Fruit fly (Drosophila melanogaster) whole organism, embryonic: ENCODE data around the gene Stat92E.

Experiments
- CG10543 ChIP-seq: fragments of 200-800 bp; sonication (Bioruptor generic); optimal IDR thresholded peaks from 3 replicates; lab custom pipeline; 2017; ENCODE audit warnings: missing biosample characterization, mild to moderate bottlenecking, missing genetic modification characterization, moderate library complexity
- CG10565 ChIP-seq: fragments of 200-800 bp; sonication (Bioruptor generic); optimal IDR thresholded peaks from 3 replicates; lab custom pipeline; 2016; ENCODE audit warnings: missing biosample characterization, mild to moderate bottlenecking, missing genetic modification characterization
- CG12155 ChIP-seq: fragments of 200-800 bp; sonication (Bioruptor generic); optimal IDR thresholded peaks from 3 replicates; lab custom pipeline; 2016; ENCODE audit warnings: missing biosample characterization, missing genetic modification characterization
- CG1529 ChIP-seq: fragments of 200-800 bp; sonication (Bioruptor generic); optimal IDR thresholded peaks from 3 replicates; lab custom pipeline; 2018; ENCODE audit warnings: missing biosample characterization, missing genetic modification characterization
- CG1603 ChIP-seq: fragments of 200-800 bp; sonication (Bioruptor generic); optimal IDR thresholded peaks from 2 replicates; lab custom pipeline; 2019; ENCODE audit warnings: missing biosample characterization, mild to moderate bottlenecking, missing genetic modification characterization, moderate library complexity
- CG1647 ChIP-seq: fragments of 200-800 bp; sonication (Bioruptor generic); optimal IDR thresholded peaks from 3 replicates; lab custom pipeline; 2016; ENCODE audit warnings: missing biosample characterization, missing genetic modification characterization
- CG16863 ChIP-seq: fragments of 200-800 bp; sonication (Bioruptor generic); optimal IDR thresholded peaks from 3 replicates; lab custom pipeline; 2016; ENCODE audit warnings: missing biosample characterization, missing genetic modification characterization
- CG17802 ChIP-seq: fragments of 200-800 bp; sonication (Bioruptor generic); optimal IDR thresholded peaks from 2 replicates; lab custom pipeline; 2018; ENCODE audit warnings: missing biosample characterization, mild to moderate bottlenecking, missing genetic modification characterization, moderate library complexity
- CG17912 ChIP-seq: fragments of 200-800 bp; sonication (Bioruptor generic); optimal IDR thresholded peaks from 2 replicates; lab custom pipeline; 2018; ENCODE audit warnings: missing biosample characterization, mild to moderate bottlenecking, missing genetic modification characterization
- CG2116 ChIP-seq: fragments of 200-800 bp; sonication (Bioruptor generic); optimal IDR thresholded peaks from 3 replicates; lab custom pipeline; 2018; ENCODE audit warnings: missing biosample characterization, mild to moderate bottlenecking, missing genetic modification characterization
- CG2678 ChIP-seq: fragments of 200-800 bp; sonication (Bioruptor generic); optimal IDR thresholded peaks from 3 replicates; lab custom pipeline; 2019; ENCODE audit warnings: missing biosample characterization, mild to moderate bottlenecking, missing genetic modification characterization, moderate library complexity
- CG31388 ChIP-seq: fragments of 200-800 bp; sonication (Bioruptor generic); optimal IDR thresholded peaks from 2 replicates; lab custom pipeline; 2016; ENCODE audit warnings: missing biosample characterization, missing genetic modification characterization
- CG5245 ChIP-seq: fragments of 200-800 bp; sonication (Bioruptor generic); optimal IDR thresholded peaks from 3 replicates; lab custom pipeline; 2016; ENCODE audit warnings: missing biosample characterization, missing genetic modification characterization
- CG5953 ChIP-seq: fragments of 200-800 bp; sonication (Bioruptor generic); IDR thresholded peaks from 2 replicates; pipeline ENCODE4 v1.3.6; 2022; ENCODE audit warnings: missing biosample characterization, missing genetic modification characterization
- CG6765 ChIP-seq: fragments of 200-800 bp; sonication (Bioruptor generic); optimal IDR thresholded peaks from 3 replicates; lab custom pipeline; 2017; ENCODE audit warnings: missing biosample characterization, mild to moderate bottlenecking, missing genetic modification characterization
- CG6791 ChIP-seq: fragments of 200-800 bp; sonication (Bioruptor generic); IDR thresholded peaks from 3 replicates; pipeline ENCODE4 v1.3.6; 2022; ENCODE audit warnings: missing biosample characterization, missing genetic modification characterization; ENCODE audit not compliant: partially characterized antibody
- CG7372 ChIP-seq: fragments of 200-800 bp; sonication (Bioruptor generic); IDR thresholded peaks from 2 replicates; pipeline ENCODE4 v1.3.6; 2022; ENCODE audit warnings: missing biosample characterization, missing genetic modification characterization
- CG7963 ChIP-seq: fragments of 200-800 bp; sonication (Bioruptor generic); IDR thresholded peaks from 3 replicates; pipeline ENCODE4 v1.3.6; 2022; ENCODE audit warnings: missing biosample characterization, missing genetic modification characterization; ENCODE audit not compliant: partially characterized antibody
- CG7987 ChIP-seq: fragments of 200-800 bp; sonication (Bioruptor generic); optimal IDR thresholded peaks from 2 replicates; lab custom pipeline; 2018; ENCODE audit warnings: missing biosample characterization, mild to moderate bottlenecking, missing genetic modification characterization, moderate library complexity
- CG9932 ChIP-seq: fragments of 200-800 bp; sonication (Bioruptor generic); IDR thresholded peaks from 2 replicates; pipeline ENCODE4 v1.3.6; 2022; ENCODE audit warnings: missing biosample characterization, missing genetic modification characterization
- CoRest ChIP-seq: fragments of 200-800 bp; sonication (Bioruptor generic); optimal IDR thresholded peaks from 3 replicates; lab custom pipeline; 2018; ENCODE audit warnings: missing biosample characterization, mild to moderate bottlenecking, missing genetic modification characterization, moderate library complexity
- Dbx ChIP-seq: fragments of 200-800 bp; sonication (Bioruptor generic); IDR thresholded peaks from 3 replicates; pipeline ENCODE4 v1.3.6; 2022; ENCODE audit warnings: missing biosample characterization, missing genetic modification characterization
- Doc3 ChIP-seq: fragments of 200-800 bp; sonication (Bioruptor generic); IDR thresholded peaks from 3 replicates; pipeline ENCODE4 v1.3.6; 2022; ENCODE audit warnings: missing biosample characterization, missing genetic modification characterization; ENCODE audit not compliant: partially characterized antibody
- Elba2 ChIP-seq: fragments of 200-800 bp; sonication (Bioruptor generic); optimal IDR thresholded peaks from 3 replicates; lab custom pipeline; 2016; ENCODE audit warnings: missing biosample characterization, missing genetic modification characterization
- Gug ChIP-seq: fragments of 200-800 bp; sonication (Bioruptor generic); IDR thresholded peaks from 4 replicates; pipeline ENCODE4 v1.3.6; 2022; ENCODE audit warnings: missing biosample characterization, missing genetic modification characterization
- Hmr ChIP-seq: fragments of 200-800 bp; sonication (Bioruptor generic); optimal IDR thresholded peaks from 3 replicates; lab custom pipeline; 2017; ENCODE audit warnings: mild to moderate bottlenecking, missing biosample characterization, missing genetic modification reagents, missing genetic modification characterization
- Hmx ChIP-seq: fragments of 200-800 bp; sonication (Bioruptor generic); optimal IDR thresholded peaks from 2 replicates; lab custom pipeline; 2016; ENCODE audit warnings: missing biosample characterization, missing genetic modification characterization
- Hsf ChIP-seq: fragments of 200-800 bp; sonication (Bioruptor generic); optimal IDR thresholded peaks from 3 replicates; lab custom pipeline; 2016; ENCODE audit warnings: missing biosample characterization, missing genetic modification characterization
- Kr ChIP-seq: fragments of 200-800 bp; sonication (Bioruptor generic); optimal IDR thresholded peaks from 2 replicates; lab custom pipeline; 2017; ENCODE audit warnings: missing biosample characterization, mild to moderate bottlenecking, missing genetic modification characterization
- Mad ChIP-seq: fragments of 200-800 bp; sonication (Bioruptor generic); optimal IDR thresholded peaks from 2 replicates; lab custom pipeline; 2016; ENCODE audit warnings: missing biosample characterization, missing genetic modification characterization
- Oaz ChIP-seq: fragments of 200-800 bp; sonication (Bioruptor generic); IDR thresholded peaks from 2 replicates; pipeline ENCODE4 v1.3.6; 2022; ENCODE audit warnings: missing biosample characterization, missing genetic modification characterization
- Side ChIP-seq: fragments of 200-800 bp; sonication (Bioruptor generic); optimal IDR thresholded peaks from 2 replicates; lab custom pipeline; 2016; ENCODE audit warnings: missing biosample characterization, missing genetic modification characterization
- Six4 ChIP-seq: fragments of 200-800 bp; sonication (Bioruptor generic); optimal IDR thresholded peaks from 2 replicates; lab custom pipeline; 2016; ENCODE audit warnings: missing biosample characterization, missing genetic modification characterization
- Spps ChIP-seq: fragments of 200-800 bp; sonication (Bioruptor generic); optimal IDR thresholded peaks from 2 replicates; lab custom pipeline; 2018; ENCODE audit warnings: missing biosample characterization, mild to moderate bottlenecking, missing genetic modification characterization
- Trl ChIP-seq, 3 experiments: fragments of >200 bp in 2 of 3; fragments of 200-800 bp in 1 of 3; sonication (Bioruptor generic) in 1 of 3; optimal IDR thresholded peaks; 2 replicates in 1 of 3; 3 replicates in 2 of 3; lab custom pipeline; 2016 to 2017; ENCODE audit warnings: missing biosample characterization in 1 of 3, missing genetic modification characterization in 1 of 3
- ab ChIP-seq: fragments of 200-800 bp; sonication (Bioruptor generic); optimal IDR thresholded peaks from 2 replicates; lab custom pipeline; 2016; ENCODE audit warnings: missing biosample characterization, missing genetic modification characterization
- bsh ChIP-seq, 2 experiments: fragments of 200-800 bp; sonication (Bioruptor generic); optimal IDR thresholded peaks; 2 replicates each; lab custom pipeline; 2017 to 2018; ENCODE audit warnings: mild to moderate bottlenecking in 2 of 2, missing biosample characterization in 2 of 2, missing genetic modification characterization in 2 of 2, moderate library complexity in 1 of 2
- caup ChIP-seq: fragments of 200-800 bp; sonication (Bioruptor generic); optimal IDR thresholded peaks from 3 replicates; lab custom pipeline; 2017; ENCODE audit warnings: missing biosample characterization, mild to moderate bottlenecking, missing genetic modification characterization, moderate library complexity; ENCODE audit not compliant: severe bottlenecking
- fd64A ChIP-seq: fragments of 200-800 bp; sonication (Bioruptor generic); optimal IDR thresholded peaks from 3 replicates; lab custom pipeline; 2018; ENCODE audit warnings: missing biosample characterization, mild to moderate bottlenecking, missing genetic modification characterization
- h ChIP-seq: fragments of >200 bp; optimal IDR thresholded peaks from 2 replicates; lab custom pipeline; 2017
- ham ChIP-seq: fragments of 200-800 bp; sonication (Bioruptor generic); IDR thresholded peaks from 2 replicates; pipeline ENCODE4 v1.3.6; 2022; ENCODE audit warnings: missing biosample characterization, missing genetic modification characterization
- ken ChIP-seq: fragments of 200-800 bp; sonication (Bioruptor generic); IDR thresholded peaks from 3 replicates; pipeline ENCODE4 v1.3.6; 2022; ENCODE audit warnings: missing biosample characterization, missing genetic modification characterization
- knrl ChIP-seq: fragments of 200-800 bp; sonication (Bioruptor generic); IDR thresholded peaks from 3 replicates; pipeline ENCODE4 v1.3.6; 2022; ENCODE audit warnings: missing biosample characterization, missing genetic modification characterization; ENCODE audit not compliant: partially characterized antibody
- maf-S ChIP-seq: fragments of 200-800 bp; sonication (Bioruptor generic); optimal IDR thresholded peaks from 2 replicates; lab custom pipeline; 2016; ENCODE audit warnings: missing biosample characterization, missing genetic modification characterization
- psq ChIP-seq: fragments of 200-800 bp; sonication (Bioruptor generic); optimal IDR thresholded peaks from 2 replicates; lab custom pipeline; 2017; ENCODE audit warnings: missing biosample characterization, missing genetic modification characterization
- row ChIP-seq: fragments of 200-800 bp; sonication (Bioruptor generic); IDR thresholded peaks from 3 replicates; pipeline ENCODE4 v1.3.6; 2022; ENCODE audit warnings: missing biosample characterization, missing genetic modification characterization
- slou ChIP-seq: fragments of 200-800 bp; sonication (Bioruptor generic); optimal IDR thresholded peaks from 3 replicates; lab custom pipeline; 2016; ENCODE audit warnings: missing biosample characterization, missing genetic modification characterization
- sna ChIP-seq: fragments of 200-800 bp; sonication (Bioruptor generic); IDR thresholded peaks from 2 replicates; pipeline ENCODE4 v1.3.6; 2022; ENCODE audit warnings: missing biosample characterization, missing genetic modification characterization; ENCODE audit not compliant: partially characterized antibody
- tin ChIP-seq: fragments of 200-800 bp; sonication (Bioruptor generic); optimal IDR thresholded peaks from 3 replicates; lab custom pipeline; 2016; ENCODE audit warnings: missing biosample characterization, missing genetic modification characterization

Gene Stat92E

DNA sequence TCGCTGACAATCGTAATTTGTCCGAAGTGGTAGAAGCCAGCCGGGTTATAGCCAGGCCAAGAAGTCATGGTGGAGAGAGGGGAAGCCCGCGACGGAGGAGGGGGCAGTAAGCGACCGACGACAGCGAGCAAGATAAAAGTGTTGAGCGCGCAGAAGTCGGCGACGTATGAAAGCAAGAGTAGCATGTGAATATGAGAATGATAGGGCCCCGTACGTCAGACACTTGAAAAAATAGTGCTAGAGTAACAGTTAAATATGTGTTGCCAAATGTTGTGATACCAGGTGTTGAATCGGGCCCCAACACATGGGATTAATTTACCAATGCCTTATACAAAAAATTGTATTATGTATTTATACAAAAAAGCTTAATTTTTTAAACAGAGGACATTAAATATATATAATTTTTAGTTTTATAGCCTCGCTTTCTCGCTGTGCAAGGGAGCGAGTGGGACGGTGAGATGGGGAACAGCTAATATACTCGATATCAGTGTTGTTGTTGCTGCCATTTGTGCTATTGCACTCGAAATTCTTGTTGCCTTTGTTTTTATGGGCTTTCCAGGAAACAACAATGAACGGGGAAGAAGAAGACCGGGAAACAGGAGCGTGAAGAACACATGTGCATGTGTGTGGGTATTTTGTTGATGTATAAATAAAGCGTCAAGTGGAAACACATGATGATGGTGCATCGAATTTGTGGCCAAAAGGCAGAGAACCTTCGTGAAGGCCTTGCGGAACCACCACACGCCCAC lies 2.1 kb downstream of the Stat92E start (continued):
- TF ChIP-seq ham (GFP tag; lab: Robert Waterston, UW) (0 out of 2 replicates have a peak, but pooled peaks have one; percentile 8), Kr (GFP tag; lab: Kevin White, UChicago) (no peak), CG10565 (GFP tag; lab: Kevin White, UChicago) (peak; percentile 25), CG9932 (GFP tag; lab: Robert Waterston, UW) (peak; percentile 78), CG7963 (GFP tag; lab: Robert Waterston, UW) (no peak), CG1647 (GFP tag; lab: Kevin White, UChicago) (peak; percentile 1), Hsf (GFP tag; lab: Kevin White, UChicago) (peak; percentile 67), Mad (GFP tag; lab: Kevin White, UChicago) (peak; percentile 46), CG7372 (GFP tag; lab: Robert Waterston, UW) (peak; percentile 77), CG2116 (GFP tag; lab: Kevin White, UChicago) (peak; percentile 40), bsh (GFP tag; optimal IDR thresholded peaks at IDR 0.05; lab: Kevin White, UChicago) (peak; percentile 76 to 91), CG5953 (GFP tag; lab: Robert Waterston, UW) (peak; percentile 64), CG2678 (peak; percentile 93), CG17912 (GFP tag; lab: Kevin White, UChicago) (no peak), Hmr (GFP tag; lab: Kevin White, UChicago) (peak; percentile 81), h (lab: Kevin White, UChicago) (no peak), Gug (GFP tag; lab: Robert Waterston, UW) (peak; percentile 78), caup (peak; percentile 86), Side (GFP tag; lab: Kevin White, UChicago) (no peak), knrl (GFP tag; lab: Robert Waterston, UW) (0 out of 3 replicates have a peak, but pooled peaks have one; percentile 22), ab (peak; percentile 42), CoRest (tag; lab: Kevin White, UChicago) (peak; percentile 90), Oaz (peak; percentile 69), maf-S (no peak), Hmx (GFP tag; lab: Kevin White, UChicago) (no peak), sna (GFP tag; lab: Robert Waterston, UW) (no peak), Spps (tag; lab: Kevin White, UChicago) (peak; percentile 62), CG7987 (peak; percentile 47), tin (GFP tag; lab: Kevin White, UChicago) (peak; percentile 85), CG16863 (GFP tag; lab: Kevin White, UChicago) (peak; percentile 54), CG10543 (peak; percentile 90), Dbx (GFP tag; lab: Robert Waterston, UW) (peak; percentile 90), Doc3 (GFP tag; lab: Robert Waterston, UW) (no peak), CG12155 (peak; percentile 78), fd64A (GFP tag; lab: Kevin White, UChicago) (no peak), Trl (optimal IDR thresholded peaks at IDR 0.05; lab: Kevin White, UChicago) (no peak), Trl (GFP tag; optimal IDR thresholded peaks at IDR 0.05; lab: Kevin White, UChicago) (no peak), Elba2 (no peak), psq (GFP tag; lab: Kevin White, UChicago) (peak; percentile 69), CG6791 (0 out of 3 replicates have a peak, but pooled peaks have one; percentile 5), CG17802 (tag; lab: Kevin White, UChicago) (peak; percentile 77), CG5245 (GFP tag; lab: Kevin White, UChicago) (peak; percentile 75), CG1529 (GFP tag; lab: Kevin White, UChicago) (peak; percentile 77), ken (GFP tag; lab: Robert Waterston, UW) (peak; percentile 76), CG1603 (tag; lab: Kevin White, UChicago) (peak; percentile 42), slou (GFP tag; lab: Kevin White, UChicago) (peak; percentile 20), CG31388 (peak; percentile 39), row (peak; percentile 97), Six4 (GFP tag; lab: Kevin White, UChicago) (peak; percentile 73), CG6765 (GFP tag; lab: Kevin White, UChicago) (peak; percentile 80)
